Worm (Caenorhabditis elegans) whole organism, midembryonic: Measurements from ENCODE around the gene ghi-1.

Experiments
- T22C8.4 ChIP-seq: fragments of 200-800 bp; sonication (Bioruptor generic); IDR thresholded peaks from 2 replicates; pipeline ENCODE4 v1.3.6; 2022; ENCODE audit warnings: missing genetic modification characterization, missing compliant biosample characterization
- cog-1 ChIP-seq: sonication (generic microtip); optimal IDR thresholded peaks from 2 replicates; lab custom pipeline; 2016; ENCODE audit warnings: missing genetic modification characterization, missing compliant biosample characterization
- flt-1 ChIP-seq: fragments of 200-800 bp; sonication (Bioruptor generic); IDR thresholded peaks from 2 replicates; pipeline ENCODE4 v1.3.6; 2022; ENCODE audit warnings: missing genetic modification characterization, missing compliant biosample characterization
- klf-2 ChIP-seq: fragments of 200-800 bp; sonication (Bioruptor generic); conservative IDR thresholded peaks from 2 replicates; pipeline ENCODE4 v1.3.6; 2022; ENCODE audit warnings: missing genetic modification reagents, missing genetic modification characterization, missing compliant biosample characterization
- tab-1 ChIP-seq: fragments of 200-800 bp; sonication (Bioruptor generic); IDR thresholded peaks from 2 replicates; pipeline ENCODE4 v1.3.6; 2022; ENCODE audit warnings: missing genetic modification characterization, missing compliant biosample characterization

DNA sequence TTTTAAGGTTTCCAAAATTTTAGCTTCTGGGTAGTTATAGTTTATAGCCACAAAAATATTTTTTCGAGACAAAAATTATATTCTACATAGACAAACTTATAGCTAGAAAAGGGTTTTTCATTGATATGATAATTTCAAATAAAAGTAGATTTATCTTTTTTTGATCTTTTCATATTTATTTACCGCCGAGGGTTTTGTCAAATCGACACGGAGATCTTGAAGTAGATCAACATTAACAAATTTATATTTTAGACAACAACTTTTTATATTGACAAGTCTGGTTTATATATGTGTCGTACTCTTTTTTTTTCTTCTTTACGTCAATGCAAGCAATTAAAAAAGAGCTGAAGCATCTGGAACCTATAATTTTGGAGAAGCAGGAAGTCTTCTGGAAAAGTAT lies 12.3 kb downstream of the ghi-1 start:
- TF ChIP-seq tab-1 (GFP tag; lab: Robert Waterston, UW) (no peak), T22C8.4 (GFP tag; lab: Robert Waterston, UW) (no peak), cog-1 (tag; lab: Kevin White, UChicago) (no peak), klf-2 (GFP tag; lab: Robert Waterston, UW) (no peak), flt-1 (GFP tag; lab: Robert Waterston, UW) (no peak)
